Fruit fly (Drosophila melanogaster) whole organism, adult: ENCODE measurements around the gene Syx4.

ENCODE experiments used
- CG11617 ChIP-seq: fragments of 200-800 bp; sonication (Bioruptor generic); optimal IDR thresholded peaks from 2 replicates; lab custom pipeline; 2017; ENCODE audit warnings: mild to moderate bottlenecking, missing biosample characterization, missing genetic modification reagents, missing genetic modification characterization
- CG12768 ChIP-seq: fragments of 200-800 bp; sonication (Bioruptor generic); optimal IDR thresholded peaks from 2 replicates; lab custom pipeline; 2017; ENCODE audit warnings: missing biosample characterization, missing genetic modification characterization, mild to moderate bottlenecking, moderate library complexity, missing genetic modification reagents
- CG14711 ChIP-seq: fragments of 200-800 bp; sonication (Bioruptor generic); optimal IDR thresholded peaks from 2 replicates; lab custom pipeline; 2018; ENCODE audit warnings: missing biosample characterization, mild to moderate bottlenecking, missing genetic modification characterization, moderate library complexity
- CG1620 ChIP-seq: fragments of 200-800 bp; sonication (Bioruptor generic); optimal IDR thresholded peaks from 2 replicates; lab custom pipeline; 2016; ENCODE audit warnings: missing biosample characterization, missing genetic modification characterization
- CG33017 ChIP-seq: fragments of 200-800 bp; sonication (Bioruptor generic); optimal IDR thresholded peaks from 2 replicates; lab custom pipeline; 2018; ENCODE audit warnings: missing biosample characterization, mild to moderate bottlenecking, missing genetic modification characterization, moderate library complexity
- CG5204 ChIP-seq: fragments of 200-800 bp; sonication (Bioruptor generic); optimal IDR thresholded peaks from 2 replicates; lab custom pipeline; 2016; ENCODE audit warnings: missing biosample characterization, missing genetic modification characterization
- CG7045 ChIP-seq: fragments of 200-800 bp; sonication (Bioruptor generic); optimal IDR thresholded peaks from 2 replicates; lab custom pipeline; 2017; ENCODE audit warnings: missing biosample characterization, mild to moderate bottlenecking, missing genetic modification characterization
- CG7101 ChIP-seq: fragments of 200-800 bp; sonication (Bioruptor generic); optimal IDR thresholded peaks from 2 replicates; lab custom pipeline; 2018; ENCODE audit warnings: missing biosample characterization, mild to moderate bottlenecking, missing genetic modification characterization, moderate library complexity
- Clk ChIP-seq: fragments of 200-800 bp; sonication (Bioruptor generic); optimal IDR thresholded peaks from 2 replicates; lab custom pipeline; 2017; ENCODE audit warnings: missing biosample characterization, missing genetic modification characterization
- Crg-1 ChIP-seq: fragments of 200-800 bp; sonication (Bioruptor generic); optimal IDR thresholded peaks from 2 replicates; lab custom pipeline; 2016; ENCODE audit warnings: missing biosample characterization, missing genetic modification characterization
- Hr96 ChIP-seq: fragments of 200-800 bp; sonication (Bioruptor generic); optimal IDR thresholded peaks from 2 replicates; lab custom pipeline; 2016; ENCODE audit warnings: missing biosample characterization, missing genetic modification characterization
- Mnt ChIP-seq: fragments of 200-800 bp; sonication (Bioruptor generic); optimal IDR thresholded peaks from 2 replicates; lab custom pipeline; 2016; ENCODE audit warnings: missing biosample characterization, mild to moderate bottlenecking, missing genetic modification characterization
- bab1 ChIP-seq: fragments of 200-800 bp; sonication (Bioruptor generic); optimal IDR thresholded peaks from 3 replicates; lab custom pipeline; 2019; ENCODE audit warnings: missing biosample characterization, mild to moderate bottlenecking, missing genetic modification characterization, moderate library complexity
- cic ChIP-seq: fragments of 200-800 bp; sonication (Bioruptor generic); optimal IDR thresholded peaks from 2 replicates; lab custom pipeline; 2017; ENCODE audit warnings: missing biosample characterization, mild to moderate bottlenecking, missing genetic modification characterization, moderate library complexity
- cnc ChIP-seq, 2 experiments: fragments of >200 bp; optimal IDR thresholded peaks; 2 replicates each; lab custom pipeline; 2017
- kay ChIP-seq: fragments of 200-800 bp; sonication (Bioruptor generic); peaks from one replicate; lab custom pipeline; 2016; ENCODE audit warnings: missing biosample characterization, missing genetic modification characterization, borderline replicate concordance
- ovo ChIP-seq: fragments of 200-800 bp; sonication (Bioruptor generic); optimal IDR thresholded peaks from 2 replicates; lab custom pipeline; 2016; ENCODE audit warnings: missing biosample characterization, missing genetic modification characterization
- pad ChIP-seq: fragments of 200-800 bp; sonication (Bioruptor generic); optimal IDR thresholded peaks from 3 replicates; lab custom pipeline; 2017; ENCODE audit warnings: missing biosample characterization, missing genetic modification characterization, mild to moderate bottlenecking, moderate library complexity, missing genetic modification reagents
- tj ChIP-seq: fragments of 200-800 bp; sonication (Bioruptor generic); optimal IDR thresholded peaks from 3 replicates; lab custom pipeline; 2017; ENCODE audit warnings: missing biosample characterization, mild to moderate bottlenecking, missing genetic modification characterization, moderate library complexity
- toe ChIP-seq: fragments of 200-800 bp; sonication (Bioruptor generic); optimal IDR thresholded peaks from 2 replicates; lab custom pipeline; 2016; ENCODE audit warnings: missing biosample characterization, missing genetic modification characterization

Syx4 gene

DNA sequence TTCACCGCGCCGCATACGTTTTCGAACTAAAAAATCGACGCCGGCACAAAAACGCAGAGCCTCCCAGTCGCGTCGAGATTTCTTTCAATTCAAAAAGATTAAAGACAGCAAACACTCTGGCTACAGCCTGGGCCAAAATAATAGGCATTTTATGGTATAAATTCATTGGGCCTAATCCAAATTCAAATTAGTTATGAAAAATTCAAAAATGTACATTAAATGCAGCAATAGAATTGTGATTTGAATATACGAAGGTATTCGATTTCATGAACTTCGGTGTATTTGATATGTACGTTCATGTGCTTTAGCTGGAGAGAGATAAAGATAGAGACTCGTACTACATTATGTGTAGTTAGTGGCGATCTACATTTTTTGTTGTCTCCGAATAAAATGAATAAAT lies at the start of gene Syx4:
Gene Syx4, minus strand, starts transcription at position 35 of the 400 bp plus-strand sequence.
- TF ChIP-seq cic (GFP tag; lab: Kevin White, UChicago), result peak; percentile 81
- peak; percentile 47 for TF ChIP-seq CG1620 (GFP tag; lab: Kevin White, UChicago)
- peak; percentile 85 for TF ChIP-seq Mnt (GFP tag; lab: Kevin White, UChicago)
- peak; percentile 77 for TF ChIP-seq Clk (GFP tag; lab: Kevin White, UChicago)
- TF ChIP-seq CG14711 (tag; lab: Kevin White, UChicago), result peak; percentile 93
- peak; percentile 56 for TF ChIP-seq toe (GFP tag; lab: Kevin White, UChicago)
- peak; percentile 90 for TF ChIP-seq CG7045 (GFP tag; lab: Kevin White, UChicago)
- peak; percentile 67 for TF ChIP-seq tj (GFP tag; lab: Kevin White, UChicago)
- peak; percentile 75 for TF ChIP-seq CG5204 (GFP tag; lab: Kevin White, UChicago)
- peak; percentile 95 for TF ChIP-seq CG33017 (tag; lab: Kevin White, UChicago)
- peak; percentile 91 for TF ChIP-seq CG11617 (GFP tag; lab: Kevin White, UChicago)
- peak; percentile 57 for TF ChIP-seq bab1 (GFP tag; lab: Kevin White, UChicago)
- peak; percentile 90 for TF ChIP-seq kay (GFP tag; lab: Kevin White, UChicago)
- TF ChIP-seq Hr96 (GFP tag; lab: Kevin White, UChicago), result peak; percentile 84
- TF ChIP-seq CG12768 (GFP tag; lab: Kevin White, UChicago), result peak; percentile 88
- peak; percentile 82 for TF ChIP-seq pad (GFP tag; lab: Kevin White, UChicago)
- TF ChIP-seq CG7101 (tag; lab: Kevin White, UChicago), result peak; percentile 97
- peak; percentile 80 for TF ChIP-seq Crg-1 (GFP tag; lab: Kevin White, UChicago)
- TF ChIP-seq cnc (optimal IDR thresholded peaks at IDR 0.05; lab: Kevin White, UChicago), result no peak
- peak; percentile 17 for TF ChIP-seq ovo (GFP tag; lab: Kevin White, UChicago)

DNA sequence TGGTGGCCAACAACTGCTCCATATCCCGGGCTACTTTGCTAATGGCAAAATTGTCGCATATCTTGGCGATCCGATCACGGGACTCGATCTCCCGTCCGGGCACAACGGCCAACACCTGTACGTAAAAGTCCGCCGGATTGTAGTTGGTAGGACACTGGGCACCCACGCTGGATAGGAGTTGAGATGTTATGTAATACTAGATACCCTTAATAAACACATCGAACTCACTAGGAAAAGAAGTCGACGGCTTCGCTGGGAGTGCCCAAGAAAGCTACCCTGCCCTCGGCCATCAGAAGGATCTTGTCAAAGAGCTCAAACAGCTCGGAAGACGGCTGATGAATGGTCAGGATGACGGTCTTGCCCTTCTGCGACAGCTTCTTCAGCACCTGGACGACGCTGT lies 48.0 kb upstream of the Syx4 start:
- TF ChIP-seq tj (GFP tag; lab: Kevin White, UChicago) (no peak), toe (GFP tag; lab: Kevin White, UChicago) (no peak), CG12768 (GFP tag; lab: Kevin White, UChicago) (no peak), CG7045 (GFP tag; lab: Kevin White, UChicago) (no peak), cnc (optimal IDR thresholded peaks at IDR 0.05; lab: Kevin White, UChicago) (no peak)

DNA sequence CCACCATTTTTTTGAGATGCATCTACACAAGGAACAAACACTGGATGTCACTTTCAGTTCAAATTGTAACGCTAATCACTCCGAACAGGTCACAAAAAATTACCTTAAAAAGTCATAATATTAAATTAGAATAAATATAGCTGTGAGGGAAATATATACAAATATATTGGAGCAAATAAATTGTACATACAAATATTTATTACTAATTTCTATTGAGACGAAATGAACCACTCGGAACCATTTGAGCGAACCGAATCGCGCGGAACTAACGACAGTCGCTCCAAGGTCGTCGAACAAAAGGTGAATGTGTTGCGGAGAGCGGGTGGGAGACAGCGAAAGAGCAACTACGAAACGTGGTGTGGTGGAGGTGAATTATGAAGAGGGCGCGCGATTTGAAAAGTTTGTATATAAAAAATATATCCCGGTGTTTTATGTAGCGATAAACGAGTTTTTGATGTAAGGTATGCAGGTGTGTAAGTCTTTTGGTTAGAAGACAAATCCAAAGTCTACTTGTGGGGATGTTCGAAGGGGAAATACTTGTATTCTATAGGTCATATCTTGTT lies 46.3 kb upstream of the Syx4 start, which contains the start of gene CG32795:
Gene CG32795, minus strand, starts transcription at position 513 of the 563 bp plus-strand sequence.
- TF ChIP-seq kay (GFP tag; lab: Kevin White, UChicago) (peak; percentile 91), pad (GFP tag; lab: Kevin White, UChicago) (peak; percentile 6), Mnt (GFP tag; lab: Kevin White, UChicago) (peak; percentile 14), CG5204 (GFP tag; lab: Kevin White, UChicago) (no peak), CG11617 (GFP tag; lab: Kevin White, UChicago) (peak; percentile 42), CG14711 (tag; lab: Kevin White, UChicago) (peak; percentile 30), cic (GFP tag; lab: Kevin White, UChicago) (no peak)

DNA sequence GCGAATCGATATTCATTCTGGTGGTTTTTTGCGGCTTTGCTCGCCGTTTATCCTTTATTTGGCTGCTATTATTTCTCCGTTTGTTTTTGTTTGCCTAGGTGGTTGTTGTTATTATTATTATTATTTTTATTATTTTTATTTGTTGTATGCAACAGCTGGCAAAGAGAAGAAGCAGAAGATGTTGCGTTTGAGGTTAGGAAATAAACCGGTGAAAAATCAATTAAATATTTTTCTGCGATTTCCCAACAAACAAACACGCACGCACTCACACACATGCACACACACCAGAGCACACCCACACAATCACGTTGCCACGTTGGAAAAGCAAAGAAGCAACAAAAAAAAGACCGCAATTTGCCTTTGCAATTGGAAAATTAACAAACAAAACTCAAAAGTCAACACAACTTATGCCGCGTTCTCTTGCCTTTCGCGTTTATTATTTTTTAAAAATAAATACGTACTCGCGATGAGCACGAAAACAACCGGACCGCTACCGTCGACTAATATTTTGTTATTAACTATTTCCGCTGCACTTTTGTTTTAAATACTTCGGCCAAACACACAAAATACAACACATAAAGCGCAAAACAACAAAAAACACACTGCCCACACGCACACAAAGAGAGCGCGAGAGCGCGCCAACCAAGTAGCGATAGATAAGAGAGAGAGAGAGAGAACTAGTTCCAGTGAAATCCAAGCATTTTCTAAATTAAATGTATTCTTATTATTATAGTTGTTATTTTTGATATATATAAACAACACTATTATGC lies 45.6 kb upstream of the Syx4 start:
- TF ChIP-seq tj (GFP tag; lab: Kevin White, UChicago) (peak; percentile 20), Hr96 (GFP tag; lab: Kevin White, UChicago) (no peak)

DNA sequence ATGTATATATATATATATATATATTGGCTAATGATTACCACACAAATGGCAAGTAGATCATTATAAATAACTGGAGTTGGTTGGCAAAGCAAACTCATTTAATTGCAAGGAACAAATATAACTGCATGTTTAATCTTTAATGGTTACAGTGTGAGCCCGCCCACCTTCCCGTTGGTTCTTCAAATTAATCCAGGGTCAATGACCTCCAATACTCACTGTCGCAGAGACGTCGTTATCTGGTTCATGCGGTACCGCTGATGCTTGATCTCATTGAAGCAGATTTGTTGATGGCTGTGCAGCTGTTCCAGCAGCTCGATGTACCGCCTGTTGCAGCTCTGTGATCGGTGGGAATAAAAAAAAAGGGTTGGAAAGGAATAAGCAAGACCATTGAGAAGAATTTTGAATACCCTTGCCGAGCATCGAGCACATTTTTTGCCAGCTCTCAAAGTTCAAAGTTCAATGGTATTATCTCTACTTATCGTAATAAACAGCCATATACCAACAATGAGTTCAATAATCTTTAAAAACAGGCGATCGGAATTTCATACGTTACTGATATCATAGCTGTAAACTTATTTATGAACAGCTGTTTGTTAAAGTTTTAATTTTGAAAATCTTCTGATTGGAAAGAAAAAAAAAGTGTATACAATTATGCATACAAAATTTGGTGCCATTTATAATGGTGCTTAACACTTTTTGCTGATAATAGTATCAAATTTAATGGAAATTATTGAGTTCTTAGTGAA lies 44.6 kb upstream of the Syx4 start:
- no peak for TF ChIP-seq CG14711 (tag; lab: Kevin White, UChicago)
- TF ChIP-seq cic (GFP tag; lab: Kevin White, UChicago), result no peak
- no peak for TF ChIP-seq Hr96 (GFP tag; lab: Kevin White, UChicago)
- TF ChIP-seq Crg-1 (GFP tag; lab: Kevin White, UChicago), result no peak
- no peak for TF ChIP-seq cnc (optimal IDR thresholded peaks at IDR 0.05; lab: Kevin White, UChicago)
- TF ChIP-seq CG12768 (GFP tag; lab: Kevin White, UChicago), result no peak
- TF ChIP-seq CG5204 (GFP tag; lab: Kevin White, UChicago), result no peak
- no peak for TF ChIP-seq tj (GFP tag; lab: Kevin White, UChicago)
- no peak for TF ChIP-seq kay (GFP tag; lab: Kevin White, UChicago)
- TF ChIP-seq ovo (GFP tag; lab: Kevin White, UChicago), result no peak
- TF ChIP-seq Mnt (GFP tag; lab: Kevin White, UChicago), result no peak
- TF ChIP-seq bab1 (GFP tag; lab: Kevin White, UChicago), result no peak
- TF ChIP-seq CG7101 (tag; lab: Kevin White, UChicago), result no peak
- TF ChIP-seq CG7045 (GFP tag; lab: Kevin White, UChicago), result no peak
- no peak for TF ChIP-seq toe (GFP tag; lab: Kevin White, UChicago)
